Worm (Caenorhabditis elegans) whole organism, L3 larva: Measurements from ENCODE around the gene mec-18.

Experiments
- R02D3.7 ChIP-seq: fragments of 150-350 bp; optimal IDR thresholded peaks from 2 replicates; lab custom pipeline; 2014; ENCODE audit warnings: missing biosample characterization, missing genetic modification characterization
- elt-3 ChIP-seq, 3 experiments: fragments of 150-350 bp in 1 of 3; sonication (generic microtip) in 2 of 3; optimal IDR thresholded peaks; 2 replicates in 2 of 3; 4 replicates in 1 of 3; lab custom pipeline; 2014 to 2017; ENCODE audit warnings: missing biosample characterization in 3 of 3, missing genetic modification characterization in 3 of 3
- nhr-76 ChIP-seq: fragments of 150-350 bp; sonication (generic microtip); optimal IDR thresholded peaks from 5 replicates; lab custom pipeline; 2014; ENCODE audit warnings: missing biosample characterization, missing genetic modification characterization
- unc-39 ChIP-seq: sonication (generic microtip); optimal IDR thresholded peaks from 4 replicates; lab custom pipeline; 2017; ENCODE audit warnings: missing biosample characterization, missing genetic modification characterization

DNA sequence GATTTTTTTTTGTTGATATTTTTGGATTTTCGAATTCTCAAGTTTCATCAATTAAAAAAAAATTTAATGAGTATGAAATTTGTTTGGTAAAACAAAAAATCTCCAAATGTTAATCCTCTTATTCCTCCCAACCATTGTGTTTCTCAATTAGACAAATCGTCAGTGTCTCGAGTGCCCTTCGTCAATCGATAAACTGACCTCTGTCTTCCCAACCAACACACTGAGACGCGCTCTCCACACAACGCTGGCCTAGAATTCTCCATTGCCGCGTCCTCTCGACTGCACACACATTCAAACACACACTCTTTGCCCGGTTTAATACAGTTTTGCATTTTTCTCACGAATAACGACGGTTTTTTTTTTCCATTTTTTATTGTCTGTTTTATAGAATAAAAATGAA, 19.2 kb downstream of the mec-18 start, which contains the start of gene taf-11.1:
- no peak for TF ChIP-seq nhr-76
- TF ChIP-seq unc-39: no peak
- TF ChIP-seq R02D3.7 (tag; lab: Kevin White, UChicago): no peak
- TF ChIP-seq elt-3 (tag; optimal IDR thresholded peaks at IDR 0.05; lab: Kevin White, UChicago): no peak
